Fruit fly (Drosophila melanogaster): ENCODE measurements around the gene CG43815.

dm6 chr2L:3545033-3545666 is 30.9 kb upstream of the CG43815 start:
- TF ChIP-seq CTCF (optimal IDR thresholded peaks at IDR 0.05) (no peak), CG8478 (optimal IDR thresholded peaks at IDR 0.05) (no peak)

Measured in S2 (cell line).